Fruit fly (Drosophila melanogaster) whole organism, prepupa: ENCODE data around the gene CG34334.

Experiments used
- Blimp-1 ChIP-seq: fragments of 200-800 bp; sonication (Bioruptor generic); optimal IDR thresholded peaks from 3 replicates; lab custom pipeline; 2017; ENCODE audit warnings: missing biosample characterization, missing genetic modification characterization, mild to moderate bottlenecking, moderate library complexity, missing genetic modification reagents
- CG32006 ChIP-seq: fragments of 200-800 bp; sonication (Bioruptor generic); optimal IDR thresholded peaks from 3 replicates; lab custom pipeline; 2017; ENCODE audit warnings: missing biosample characterization, mild to moderate bottlenecking, missing genetic modification characterization
- CG6808 ChIP-seq: fragments of 200-800 bp; sonication (Bioruptor generic); optimal IDR thresholded peaks from 3 replicates; lab custom pipeline; 2017; ENCODE audit warnings: missing biosample characterization, missing genetic modification characterization, mild to moderate bottlenecking, moderate library complexity, missing genetic modification reagents
- CG6854 ChIP-seq: fragments of 200-800 bp; sonication (Bioruptor generic); optimal IDR thresholded peaks from 2 replicates; lab custom pipeline; 2017; ENCODE audit warnings: missing biosample characterization, mild to moderate bottlenecking, missing genetic modification characterization
- Hr38 ChIP-seq: sonication (Bioruptor generic); optimal IDR thresholded peaks from 2 replicates; lab custom pipeline; 2016; ENCODE audit warnings: missing biosample characterization, missing genetic modification characterization
- Hr4 ChIP-seq: fragments of 200-800 bp; sonication (Bioruptor generic); optimal IDR thresholded peaks from 3 replicates; lab custom pipeline; 2016; ENCODE audit warnings: missing biosample characterization, missing genetic modification characterization
- eg ChIP-seq: fragments of 200-800 bp; sonication (Bioruptor generic); IDR thresholded peaks from 3 replicates; pipeline ENCODE4 v1.3.6; 2022; ENCODE audit warnings: missing biosample characterization, missing genetic modification characterization
- fd59A ChIP-seq: fragments of 200-800 bp; sonication (Bioruptor generic); optimal IDR thresholded peaks from 2 replicates; lab custom pipeline; 2017; ENCODE audit warnings: missing biosample characterization, mild to moderate bottlenecking, missing genetic modification characterization, missing genetic modification reagents
- fd85E ChIP-seq: fragments of 200-800 bp; sonication (Bioruptor generic); optimal IDR thresholded peaks from 3 replicates; lab custom pipeline; 2016; ENCODE audit warnings: missing biosample characterization, missing genetic modification characterization
- fkh ChIP-seq: fragments of 200-800 bp; sonication (Bioruptor generic); optimal IDR thresholded peaks from 3 replicates; lab custom pipeline; 2017; ENCODE audit warnings: missing biosample characterization, mild to moderate bottlenecking, missing genetic modification characterization, moderate library complexity
- net ChIP-seq: fragments of 200-800 bp; sonication (Bioruptor generic); optimal IDR thresholded peaks from 3 replicates; lab custom pipeline; 2016; ENCODE audit warnings: missing biosample characterization, missing genetic modification characterization
- pdm3 ChIP-seq: fragments of 200-800 bp; sonication (Bioruptor generic); optimal IDR thresholded peaks from 3 replicates; lab custom pipeline; 2016; ENCODE audit warnings: missing biosample characterization, missing genetic modification characterization
- vri ChIP-seq: fragments of 200-800 bp; sonication (Bioruptor generic); optimal IDR thresholded peaks from 3 replicates; lab custom pipeline; 2016; ENCODE audit warnings: missing biosample characterization, mild to moderate bottlenecking, missing genetic modification characterization

dm6 chrX:22859286-22859685 lies 13.3 kb upstream of the CG34334 start:
- TF ChIP-seq CG6808, result no peak
- no peak for TF ChIP-seq CG32006 (GFP tag; lab: Kevin White, UChicago)
- no peak for TF ChIP-seq fd59A (GFP tag; lab: Kevin White, UChicago)
- no peak for TF ChIP-seq fkh (GFP tag; lab: Kevin White, UChicago)
- no peak for TF ChIP-seq CG6854 (GFP tag; lab: Kevin White, UChicago)
- TF ChIP-seq fd85E (GFP tag; lab: Kevin White, UChicago), result no peak
- no peak for TF ChIP-seq Blimp-1 (GFP tag; lab: Kevin White, UChicago)
- TF ChIP-seq pdm3 (GFP tag; lab: Kevin White, UChicago), result no peak
- no peak for TF ChIP-seq net (GFP tag; lab: Kevin White, UChicago)
- TF ChIP-seq eg (GFP tag; lab: Robert Waterston, UW), result no peak
- no peak for TF ChIP-seq vri (GFP tag; lab: Kevin White, UChicago)
- TF ChIP-seq Hr4 (GFP tag; lab: Kevin White, UChicago), result no peak
- TF ChIP-seq Hr38 (GFP tag; lab: Kevin White, UChicago), result no peak
